Fruit fly (Drosophila melanogaster) Kc167 (cell line): ENCODE results near the gene par-6.

ENCODE experiments used
- Myc ChIP-seq: fragments of >200 bp; optimal IDR thresholded peaks from 2 replicates; lab custom pipeline; 2017; ENCODE audit warnings: missing external identifiers
- Sin3A ChIP-seq: fragments of >200 bp; optimal IDR thresholded peaks from 2 replicates; lab custom pipeline; 2018; ENCODE audit warnings: missing external identifiers
- insv ChIP-seq: fragments of >200 bp; optimal IDR thresholded peaks from 3 replicates; lab custom pipeline; 2018; ENCODE audit warnings: missing external identifiers
- psq ChIP-seq: fragments of >200 bp; optimal IDR thresholded peaks from 2 replicates; lab custom pipeline; 2017; ENCODE audit warnings: missing external identifiers
- ttk ChIP-seq: sonication (Bioruptor generic); optimal IDR thresholded peaks from 2 replicates; lab custom pipeline; 2017; ENCODE audit warnings: missing external identifiers

dm6 chrX:17728338-17728737, 25.2 kb downstream of the par-6 start:
- TF ChIP-seq Myc (lab: Kevin White, UChicago) (no peak), Sin3A (lab: Kevin White, UChicago) (no peak), ttk (no peak), insv (lab: Kevin White, UChicago) (no peak), psq (lab: Kevin White, UChicago) (no peak)
